Worm (Caenorhabditis elegans) whole organism, L1 larva: ENCODE measurements around the gene bath-3.
"Not testable (repeated sequence)": the region's sequence is repeated elsewhere in the genome, so short reads cannot be mapped to it uniquely, and the experiment has no call there.

Source experiments
- C34B4.2 ChIP-seq: sonication (generic microtip); optimal IDR thresholded peaks from 2 replicates; lab custom pipeline; 2017; ENCODE audit warnings: mild to moderate bottlenecking, missing genetic modification characterization, missing compliant biosample characterization
- F16B12.6 ChIP-seq: fragments of 150-350 bp; optimal IDR thresholded peaks from 2 replicates; lab custom pipeline; 2014; ENCODE audit warnings: missing biosample characterization, missing genetic modification characterization
- Y116A8C.19 ChIP-seq: sonication (generic microtip); optimal IDR thresholded peaks from 2 replicates; lab custom pipeline; 2016; ENCODE audit warnings: missing compliant biosample characterization, missing genetic modification characterization, borderline replicate concordance
- alr-1 ChIP-seq: fragments of 200-800 bp; sonication (Bioruptor generic); optimal IDR thresholded peaks from 2 replicates; lab custom pipeline; 2018; ENCODE audit warnings: borderline replicate concordance, mild to moderate bottlenecking, missing genetic modification characterization, missing compliant biosample characterization
- blmp-1 ChIP-seq: fragments of 150-350 bp; optimal IDR thresholded peaks from 2 replicates; lab custom pipeline; 2014; ENCODE audit warnings: missing biosample characterization, missing genetic modification characterization
- ceh-63 ChIP-seq: fragments of 200-800 bp; sonication (Bioruptor generic); optimal IDR thresholded peaks from 2 replicates; lab custom pipeline; 2018; ENCODE audit warnings: mild to moderate bottlenecking, missing genetic modification characterization, missing compliant biosample characterization
- ceh-8 ChIP-seq: fragments of 200-800 bp; sonication (Bioruptor generic); optimal IDR thresholded peaks from 2 replicates; lab custom pipeline; 2018; ENCODE audit warnings: mild to moderate bottlenecking, missing genetic modification characterization, moderate library complexity, missing compliant biosample characterization
- dpl-1 ChIP-seq, 3 experiments: fragments of 150-350 bp in 2 of 3; sonication (generic microtip) in 1 of 3; optimal IDR thresholded peaks; 2 replicates each; lab custom pipeline; 2014 to 2017; ENCODE audit warnings: missing biosample characterization in 3 of 3, missing genetic modification characterization in 3 of 3, missing genetic modification reagents in 3 of 3
- efl-1 ChIP-seq, 4 experiments: fragments of 150-350 bp; optimal IDR thresholded peaks in 3 of 4; peaks in 1 of 4; 1 replicate in 1 of 4; 2 replicates in 3 of 4; lab custom pipeline; 2014; ENCODE audit warnings: missing biosample characterization in 2 of 4, missing genetic modification characterization in 2 of 4, missing genetic modification reagents in 2 of 4
- egl-13 ChIP-seq: sonication (generic microtip); optimal IDR thresholded peaks from 2 replicates; lab custom pipeline; 2016; ENCODE audit warnings: missing genotype, missing genetic modification reagents, missing genetic modification characterization, missing compliant biosample characterization
- elt-3 ChIP-seq, 6 experiments: fragments of 150-350 bp in 1 of 6; sonication (generic microtip); optimal IDR thresholded peaks; 2 replicates each; lab custom pipeline; 2017 to 2018; ENCODE audit warnings: missing biosample characterization in 6 of 6, missing genetic modification characterization in 6 of 6, inconsistent platforms in 1 of 6
- fkh-8 ChIP-seq: sonication (generic microtip); optimal IDR thresholded peaks from 2 replicates; lab custom pipeline; 2016; ENCODE audit warnings: mild to moderate bottlenecking, missing genetic modification characterization, missing compliant biosample characterization
- grh-1 ChIP-seq: fragments of 200-800 bp; sonication (Bioruptor generic); IDR thresholded peaks from 2 replicates; pipeline ENCODE4 v1.3.6; 2022; ENCODE audit warnings: missing genetic modification reagents, missing genetic modification characterization, missing compliant biosample characterization
- hlh-4 ChIP-seq: sonication (generic microtip); optimal IDR thresholded peaks from 2 replicates; lab custom pipeline; 2016; ENCODE audit warnings: mild to moderate bottlenecking, missing genetic modification characterization, missing compliant biosample characterization
- hpl-2 ChIP-seq: fragments of 150-350 bp; optimal IDR thresholded peaks from 2 replicates; lab custom pipeline; 2014; ENCODE audit warnings: missing biosample characterization, missing genetic modification reagents, missing genetic modification characterization
- jun-1 ChIP-seq: fragments of 150-350 bp; optimal IDR thresholded peaks from 2 replicates; lab custom pipeline; 2014; ENCODE audit warnings: missing biosample characterization, missing genetic modification reagents, missing genetic modification characterization
- lin-14 ChIP-seq: fragments of 200-800 bp; sonication (Bioruptor generic); optimal IDR thresholded peaks from 2 replicates; lab custom pipeline; 2018; ENCODE audit warnings: mild to moderate bottlenecking, missing genetic modification characterization, moderate library complexity, missing compliant biosample characterization
- lin-35 ChIP-seq, 2 experiments: fragments of 150-350 bp; optimal IDR thresholded peaks; 2 replicates each; lab custom pipeline; 2014; ENCODE audit warnings: missing biosample characterization in 2 of 2, missing genetic modification characterization in 2 of 2, missing genetic modification reagents in 2 of 2
- lir-3 ChIP-seq: sonication (generic microtip); optimal IDR thresholded peaks from 2 replicates; lab custom pipeline; 2016; ENCODE audit warnings: mild to moderate bottlenecking, missing genetic modification characterization, moderate library complexity, missing compliant biosample characterization; ENCODE audit not compliant: poor library complexity
- lsy-2 ChIP-seq, 2 experiments: fragments of 150-350 bp; optimal IDR thresholded peaks; 2 replicates each; lab custom pipeline; 2014; ENCODE audit warnings: missing biosample characterization in 2 of 2, missing genetic modification characterization in 2 of 2
- mab-9 ChIP-seq: fragments of 200-800 bp; sonication (Bioruptor generic); IDR thresholded peaks from 2 replicates; pipeline ENCODE4 v1.3.6; 2022; ENCODE audit warnings: missing genetic modification reagents, missing genetic modification characterization, missing compliant biosample characterization
- mep-1 ChIP-seq: fragments of 150-350 bp; optimal IDR thresholded peaks from 2 replicates; lab custom pipeline; 2014; ENCODE audit warnings: missing biosample characterization, missing genetic modification characterization
- nhr-11 ChIP-seq: fragments of 150-350 bp; optimal IDR thresholded peaks from 2 replicates; lab custom pipeline; 2014; ENCODE audit warnings: missing biosample characterization, missing genetic modification characterization
- nhr-12 ChIP-seq: sonication (generic microtip); optimal IDR thresholded peaks from 2 replicates; lab custom pipeline; 2017; ENCODE audit warnings: missing biosample characterization, missing genetic modification characterization
- nhr-19 ChIP-seq: fragments of 200-800 bp; sonication (Bioruptor generic); conservative IDR thresholded peaks from 2 replicates; pipeline ENCODE4 v1.3.6; 2022; ENCODE audit warnings: missing genetic modification characterization, missing compliant biosample characterization
- nhr-237 ChIP-seq: fragments of 150-350 bp; optimal IDR thresholded peaks from 2 replicates; lab custom pipeline; 2014; ENCODE audit warnings: missing biosample characterization, missing genetic modification characterization
- nhr-28 ChIP-seq: fragments of 150-350 bp; optimal IDR thresholded peaks from 2 replicates; lab custom pipeline; 2014; ENCODE audit warnings: missing biosample characterization, missing genetic modification characterization
- nhr-47 ChIP-seq: sonication (generic microtip); optimal IDR thresholded peaks from 2 replicates; lab custom pipeline; 2016; ENCODE audit warnings: mild to moderate bottlenecking, missing genetic modification characterization, moderate library complexity, missing compliant biosample characterization
- nhr-85 ChIP-seq: sonication (generic microtip); peaks from one replicate; lab custom pipeline; 2016; ENCODE audit warnings: missing genetic modification characterization, inconsistent platforms, missing compliant biosample characterization
- pax-3 ChIP-seq: fragments of 200-800 bp; sonication (Bioruptor generic); optimal IDR thresholded peaks from 2 replicates; lab custom pipeline; 2018; ENCODE audit warnings: mild to moderate bottlenecking, missing genetic modification characterization, moderate library complexity, missing compliant biosample characterization
- pqm-1 ChIP-seq: sonication (generic microtip); optimal IDR thresholded peaks from 3 replicates; lab custom pipeline; 2017; ENCODE audit warnings: missing biosample characterization, missing genetic modification characterization
- sptf-1 ChIP-seq: fragments of 150-350 bp; optimal IDR thresholded peaks from 2 replicates; lab custom pipeline; 2014; ENCODE audit warnings: missing biosample characterization, missing genetic modification characterization
- sup-37 ChIP-seq: fragments of 200-800 bp; sonication (Bioruptor generic); optimal IDR thresholded peaks from 2 replicates; lab custom pipeline; 2018; ENCODE audit warnings: mild to moderate bottlenecking, missing genetic modification characterization, missing compliant biosample characterization
- tbx-2 ChIP-seq: sonication (generic microtip); optimal IDR thresholded peaks from 2 replicates; lab custom pipeline; 2016; ENCODE audit warnings: missing genetic modification characterization, missing compliant biosample characterization
- unc-98 ChIP-seq: fragments of 200-800 bp; sonication (Bioruptor generic); IDR thresholded peaks from 2 replicates; pipeline ENCODE4 v1.3.6; 2022; ENCODE audit warnings: missing genetic modification characterization, missing compliant biosample characterization
- ztf-4 ChIP-seq: fragments of 150-350 bp; optimal IDR thresholded peaks from 2 replicates; lab custom pipeline; 2014; ENCODE audit warnings: missing biosample characterization, missing genetic modification characterization

Gene bath-3

ce11 chrII:2046556-2046955 is 16.3 kb upstream of the bath-3 start, which contains the start of gene math-1:
Gene math-1 (minus strand): TSS chrII:2046656.
- not testable (repeated sequence) for TF ChIP-seq F16B12.6, nhr-11, blmp-1 (tag; lab: Kevin White, UChicago)

DNA sequence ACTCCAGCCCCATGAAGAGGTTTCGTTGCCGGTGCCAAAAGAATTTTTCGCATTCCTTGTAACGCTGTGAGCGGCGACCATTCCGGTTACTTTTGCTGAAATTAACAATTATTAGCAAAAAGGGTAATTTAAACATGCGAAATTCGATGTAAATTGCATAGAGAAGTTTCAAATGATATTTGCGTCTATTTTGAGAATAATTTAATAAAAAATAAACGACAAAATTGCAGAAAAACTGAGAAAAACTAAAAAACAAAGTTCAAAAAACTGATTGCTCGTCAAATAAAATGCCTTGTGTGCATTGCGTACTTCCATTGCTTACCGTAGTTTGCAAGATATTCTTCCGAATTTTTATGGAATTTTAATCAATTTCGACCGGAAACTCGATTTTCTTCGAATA is 15.2 kb upstream of the bath-3 start, which contains the start of gene bath-24:
TSS of gene bath-24 (minus strand) at position 101 of the 400 bp plus-strand sequence.
- TF ChIP-seq Y116A8C.19 (tag; lab: Kevin White, UChicago) = no peak
- TF ChIP-seq elt-3 (tag; optimal IDR thresholded peaks at IDR 0.05; lab: Kevin White, UChicago) = no peak
- TF ChIP-seq lin-14 = no peak
- no peak for TF ChIP-seq jun-1 (tag; lab: Kevin White, UChicago)
- TF ChIP-seq dpl-1 (GFP tag; optimal IDR thresholded peaks at IDR 0.05; lab: Kevin White, UChicago) = no peak
- TF ChIP-seq pqm-1 = no peak
- TF ChIP-seq nhr-47 (tag; lab: Kevin White, UChicago) = no peak
- no peak for TF ChIP-seq sptf-1 (tag; lab: Kevin White, UChicago)
- no peak for TF ChIP-seq fkh-8
- no peak for TF ChIP-seq egl-13 (tag; lab: Kevin White, UChicago)
- no peak for TF ChIP-seq mep-1 (tag; lab: Kevin White, UChicago)
- no peak for TF ChIP-seq efl-1 (optimal IDR thresholded peaks at IDR 0.05; lab: Kevin White, UChicago)
- no peak for TF ChIP-seq efl-1 (GFP tag; optimal IDR thresholded peaks at IDR 0.05 in 1 of 2; lab: Kevin White, UChicago)
- no peak for TF ChIP-seq unc-98 (GFP tag; lab: Robert Waterston, UW)
- no peak for TF ChIP-seq hlh-4 (tag; lab: Kevin White, UChicago)

DNA sequence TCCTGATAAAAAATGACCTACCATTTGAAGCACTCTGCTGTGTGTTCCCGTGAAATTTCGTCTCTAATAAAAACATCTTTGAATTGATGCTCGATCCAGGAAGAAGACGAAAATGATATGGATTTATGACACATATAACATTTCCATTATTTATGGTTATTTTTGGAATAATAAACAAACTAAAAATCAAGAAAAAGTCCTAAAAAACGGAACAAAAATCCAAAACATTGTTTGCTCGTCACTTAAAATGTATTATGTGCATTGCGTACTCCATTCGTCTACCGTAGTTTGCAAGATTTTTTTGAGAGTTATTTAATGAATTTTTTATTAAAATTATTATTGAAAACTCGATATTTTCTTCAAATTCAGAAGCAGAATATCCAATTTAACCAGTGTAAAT is 12.2 kb upstream of the bath-3 start, which contains the start of gene bath-20:
TSS of gene bath-20 (minus strand) at position 101 of the 400 bp plus-strand sequence.
- TF ChIP-seq nhr-237 (tag; lab: Kevin White, UChicago) (no peak), ceh-8 (GFP tag; lab: Kevin White, UChicago) (no peak), blmp-1 (tag; lab: Kevin White, UChicago) (no peak), hpl-2 (GFP tag; lab: Kevin White, UChicago) (no peak), efl-1 (optimal IDR thresholded peaks at IDR 0.05; lab: Kevin White, UChicago) (no peak), efl-1 (GFP tag; optimal IDR thresholded peaks at IDR 0.05 in 1 of 2; lab: Kevin White, UChicago) (peak in 1 of 2 experiments; percentile 41)

ce11 chrII:2039288-2039687 is 9.0 kb upstream of the bath-3 start, which contains the start of gene bath-19:
Gene bath-19 (minus strand): TSS chrII:2039388.
- TF ChIP-seq dpl-1 (GFP tag; optimal IDR thresholded peaks at IDR 0.05; lab: Kevin White, UChicago) (no peak), lin-35 (GFP tag; optimal IDR thresholded peaks at IDR 0.05; lab: Kevin White, UChicago) (no peak), nhr-12 (tag; lab: Kevin White, UChicago) (no peak), ceh-63 (GFP tag; lab: Kevin White, UChicago) (no peak), nhr-85 (tag; lab: Kevin White, UChicago) (no peak), grh-1 (no peak), lsy-2 (tag; optimal IDR thresholded peaks at IDR 0.05; lab: Kevin White, UChicago) (no peak), sup-37 (GFP tag; lab: Kevin White, UChicago) (no peak)
- TF ChIP-seq, all 84 proteins: peak for 0

DNA sequence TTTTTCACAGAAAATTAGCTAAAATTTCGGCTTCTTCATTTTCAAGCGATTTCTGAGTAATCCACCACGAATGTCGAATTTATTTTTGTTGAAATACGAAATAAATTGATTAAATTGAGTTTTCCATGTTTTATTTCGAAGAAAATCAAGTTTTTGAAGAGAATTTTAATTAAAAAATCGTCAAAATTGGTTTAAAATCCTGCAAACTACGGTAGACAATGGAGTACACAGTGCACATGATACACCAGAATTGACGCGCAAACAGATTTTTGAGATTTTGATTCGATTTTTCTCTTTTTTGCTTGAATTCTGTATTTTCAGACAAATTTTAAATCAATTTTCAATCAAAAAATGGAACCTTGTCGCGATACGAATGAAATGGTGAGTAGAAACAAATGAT is 3.0 kb upstream of the bath-3 start, which contains the start of gene F59H6.14:
TSS of gene F59H6.14 (plus strand) at position 301 of the 400 bp plus-strand sequence.
- TF ChIP-seq nhr-28 (tag; lab: Kevin White, UChicago) (no peak), mab-9 (no peak), ztf-4 (tag; lab: Kevin White, UChicago) (no peak), lin-35 (GFP tag; optimal IDR thresholded peaks at IDR 0.05; lab: Kevin White, UChicago) (no peak), nhr-19 (no peak), egl-13 (tag; lab: Kevin White, UChicago) (no peak), alr-1 (tag; lab: Kevin White, UChicago) (no peak), C34B4.2 (tag; lab: Kevin White, UChicago) (no peak), unc-98 (GFP tag; lab: Robert Waterston, UW) (no peak), tbx-2 (tag; lab: Kevin White, UChicago) (no peak), lir-3 (tag; lab: Kevin White, UChicago) (no peak), jun-1 (tag; lab: Kevin White, UChicago) (no peak), pax-3 (tag; lab: Kevin White, UChicago) (no peak)
- TF ChIP-seq, all 84 proteins: peak for 0
